Fruit fly (Drosophila melanogaster) whole organism, embryonic: Measurements from ENCODE around the gene Cdc14.
A peak's percentile ranks its signal among the peaks of the same experiment; 100 is the strongest.

Experiments
- Awh ChIP-seq: fragments of 200-800 bp; sonication (Bioruptor generic); IDR thresholded peaks from 2 replicates; pipeline ENCODE4, ENCODE4 v1.3.6; 2022; ENCODE audit warnings: missing biosample characterization, missing genetic modification characterization
- B-H1 ChIP-seq: fragments of 200-800 bp; sonication (Bioruptor generic); IDR thresholded peaks from 3 replicates; pipeline ENCODE4 v1.3.6; 2022; ENCODE audit warnings: missing biosample characterization, missing genetic modification characterization
- CG10979 ChIP-seq: fragments of 200-800 bp; sonication (Bioruptor generic); optimal IDR thresholded peaks from 2 replicates; lab custom pipeline; 2018; ENCODE audit warnings: missing biosample characterization, mild to moderate bottlenecking, missing genetic modification characterization, moderate library complexity
- CG12659 ChIP-seq: fragments of 200-800 bp; sonication (Bioruptor generic); optimal IDR thresholded peaks from 3 replicates; lab custom pipeline; 2017; ENCODE audit warnings: mild to moderate bottlenecking, missing biosample characterization, missing genetic modification reagents, missing genetic modification characterization
- CG15514 ChIP-seq: fragments of 200-800 bp; sonication (Bioruptor generic); optimal IDR thresholded peaks from 3 replicates; lab custom pipeline; 2017; ENCODE audit warnings: missing biosample characterization, missing genetic modification characterization, mild to moderate bottlenecking, moderate library complexity, missing genetic modification reagents
- CG17385 ChIP-seq: fragments of 200-800 bp; sonication (Bioruptor generic); optimal IDR thresholded peaks from 3 replicates; lab custom pipeline; 2018; ENCODE audit warnings: missing biosample characterization, mild to moderate bottlenecking, missing genetic modification characterization
- CG2120 ChIP-seq: fragments of 200-800 bp; sonication (Bioruptor generic); optimal IDR thresholded peaks from 3 replicates; lab custom pipeline; 2016; ENCODE audit warnings: missing biosample characterization, missing genetic modification characterization
- CG2875 ChIP-seq: fragments of 200-800 bp; sonication (Bioruptor generic); optimal IDR thresholded peaks from 2 replicates; lab custom pipeline; 2017; ENCODE audit warnings: missing biosample characterization, mild to moderate bottlenecking, missing genetic modification characterization, missing genetic modification reagents
- CG3281 ChIP-seq: fragments of 200-800 bp; sonication (Bioruptor generic); optimal IDR thresholded peaks from 3 replicates; lab custom pipeline; 2017; ENCODE audit warnings: missing biosample characterization, mild to moderate bottlenecking, missing genetic modification characterization
- CG33213 ChIP-seq: fragments of 200-800 bp; sonication (Bioruptor generic); optimal IDR thresholded peaks from 3 replicates; lab custom pipeline; 2016; ENCODE audit warnings: missing biosample characterization, missing genetic modification characterization
- CG34376 ChIP-seq: fragments of 200-800 bp; sonication (Bioruptor generic); optimal IDR thresholded peaks from 2 replicates; lab custom pipeline; 2018; ENCODE audit warnings: missing biosample characterization, mild to moderate bottlenecking, missing genetic modification characterization
- CG4820 ChIP-seq: fragments of 200-800 bp; sonication (Bioruptor generic); optimal IDR thresholded peaks from 3 replicates; lab custom pipeline; 2016; ENCODE audit warnings: missing biosample characterization, missing genetic modification characterization
- CG5180 ChIP-seq: fragments of 200-800 bp; sonication (Bioruptor generic); optimal IDR thresholded peaks from 3 replicates; lab custom pipeline; 2017; ENCODE audit warnings: missing biosample characterization, missing genetic modification characterization, mild to moderate bottlenecking, moderate library complexity, missing genetic modification reagents
- CG8944 ChIP-seq: fragments of 200-800 bp; sonication (Bioruptor generic); optimal IDR thresholded peaks from 3 replicates; lab custom pipeline; 2016; ENCODE audit warnings: missing biosample characterization, missing genetic modification characterization
- CG9609 ChIP-seq: fragments of 200-800 bp; sonication (Bioruptor generic); optimal IDR thresholded peaks from 3 replicates; lab custom pipeline; 2016; ENCODE audit warnings: missing biosample characterization, missing genetic modification characterization
- CG9817 ChIP-seq: fragments of 200-800 bp; sonication (Bioruptor generic); optimal IDR thresholded peaks from 2 replicates; lab custom pipeline; 2018; ENCODE audit warnings: missing biosample characterization, mild to moderate bottlenecking, missing genetic modification characterization, moderate library complexity
- CTCF ChIP-seq: fragments of 200-800 bp; sonication (Bioruptor generic); optimal IDR thresholded peaks from 2 replicates; lab custom pipeline; 2017; ENCODE audit warnings: missing biosample characterization, mild to moderate bottlenecking, missing genetic modification characterization, moderate library complexity
- Camta ChIP-seq: fragments of 200-800 bp; sonication (Bioruptor generic); optimal IDR thresholded peaks from 2 replicates; lab custom pipeline; 2016; ENCODE audit warnings: missing biosample characterization, missing genetic modification characterization
- Dek ChIP-seq: fragments of 200-800 bp; sonication (Bioruptor generic); optimal IDR thresholded peaks from 3 replicates; lab custom pipeline; 2019; ENCODE audit warnings: missing biosample characterization, mild to moderate bottlenecking, missing genetic modification characterization, moderate library complexity
- Dfd ChIP-seq, 2 experiments: fragments of >200 bp; optimal IDR thresholded peaks; 2 replicates each; lab custom pipeline; 2017; ENCODE audit warnings: missing biosample characterization in 2 of 2, missing genetic modification characterization in 2 of 2
- Fer3 ChIP-seq: fragments of 200-800 bp; sonication (Bioruptor generic); optimal IDR thresholded peaks from 2 replicates; lab custom pipeline; 2018; ENCODE audit warnings: missing biosample characterization, mild to moderate bottlenecking, missing genetic modification characterization, moderate library complexity
- HLH4C ChIP-seq: fragments of 200-800 bp; sonication (Bioruptor generic); IDR thresholded peaks from 3 replicates; pipeline ENCODE4 v1.3.6; 2022; ENCODE audit warnings: missing biosample characterization, missing genetic modification characterization; ENCODE audit not compliant: partially characterized antibody
- Hand ChIP-seq: fragments of 200-800 bp; sonication (Bioruptor generic); optimal IDR thresholded peaks from 2 replicates; lab custom pipeline; 2017; ENCODE audit warnings: mild to moderate bottlenecking, missing biosample characterization, missing genetic modification reagents, missing genetic modification characterization
- Lhr ChIP-seq: fragments of 200-800 bp; sonication (Bioruptor generic); optimal IDR thresholded peaks from 3 replicates; lab custom pipeline; 2017; ENCODE audit warnings: mild to moderate bottlenecking, missing biosample characterization, missing genetic modification reagents, missing genetic modification characterization
- Lim3 ChIP-seq: fragments of 200-800 bp; sonication (Bioruptor generic); IDR thresholded peaks from 2 replicates; pipeline ENCODE4 v1.3.6; 2022; ENCODE audit warnings: missing biosample characterization, missing genetic modification characterization
- Meics ChIP-seq: fragments of 200-800 bp; sonication (Bioruptor generic); optimal IDR thresholded peaks from 2 replicates; lab custom pipeline; 2017; ENCODE audit warnings: missing biosample characterization, mild to moderate bottlenecking, missing genetic modification characterization
- Optix ChIP-seq: fragments of 200-800 bp; sonication (Bioruptor generic); IDR thresholded peaks from 3 replicates; pipeline ENCODE4 v1.3.6; 2022; ENCODE audit warnings: missing biosample characterization, missing genetic modification characterization
- Rfx ChIP-seq: fragments of 200-800 bp; sonication (Bioruptor generic); IDR thresholded peaks from 2 replicates; pipeline ENCODE4 v1.3.6; 2022; ENCODE audit warnings: missing biosample characterization, missing genetic modification characterization
- Sox102F ChIP-seq: fragments of 200-800 bp; sonication (Bioruptor generic); optimal IDR thresholded peaks from 2 replicates; lab custom pipeline; 2018; ENCODE audit warnings: missing biosample characterization, mild to moderate bottlenecking, missing genetic modification characterization, moderate library complexity
- ab ChIP-seq: fragments of 200-800 bp; sonication (Bioruptor generic); optimal IDR thresholded peaks from 2 replicates; lab custom pipeline; 2016; ENCODE audit warnings: missing biosample characterization, missing genetic modification characterization
- ase ChIP-seq: fragments of 200-800 bp; sonication (Bioruptor generic); IDR thresholded peaks from 3 replicates; pipeline ENCODE4 v1.3.6; 2022; ENCODE audit warnings: missing biosample characterization, missing genetic modification characterization
- fd64A ChIP-seq: fragments of 200-800 bp; sonication (Bioruptor generic); optimal IDR thresholded peaks from 3 replicates; lab custom pipeline; 2018; ENCODE audit warnings: missing biosample characterization, mild to moderate bottlenecking, missing genetic modification characterization
- fu2 ChIP-seq: fragments of 200-800 bp; sonication (Bioruptor generic); optimal IDR thresholded peaks from 2 replicates; lab custom pipeline; 2016; ENCODE audit warnings: missing biosample characterization, missing genetic modification characterization
- gcm ChIP-seq: fragments of 200-800 bp; sonication (Bioruptor generic); optimal IDR thresholded peaks from 2 replicates; lab custom pipeline; 2019; ENCODE audit warnings: missing biosample characterization, mild to moderate bottlenecking, missing genetic modification characterization, moderate library complexity
- grau ChIP-seq: fragments of 200-800 bp; optimal IDR thresholded peaks from 3 replicates; lab custom pipeline; 2019; ENCODE audit warnings: missing biosample characterization, mild to moderate bottlenecking, missing genetic modification characterization, moderate library complexity
- gsb-n ChIP-seq: fragments of 200-800 bp; sonication (Bioruptor generic); optimal IDR thresholded peaks from 3 replicates; lab custom pipeline; 2018; ENCODE audit warnings: missing biosample characterization, mild to moderate bottlenecking, missing genetic modification characterization
- h ChIP-seq: fragments of >200 bp; optimal IDR thresholded peaks from 2 replicates; lab custom pipeline; 2017
- her ChIP-seq: fragments of 200-800 bp; sonication (Bioruptor generic); optimal IDR thresholded peaks from 2 replicates; lab custom pipeline; 2016; ENCODE audit warnings: missing biosample characterization, missing genetic modification characterization
- lbe ChIP-seq: fragments of 200-800 bp; sonication (Bioruptor generic); optimal IDR thresholded peaks from 2 replicates; lab custom pipeline; 2016; ENCODE audit warnings: missing biosample characterization, mild to moderate bottlenecking, missing genetic modification characterization
- mam ChIP-seq: fragments of 200-800 bp; sonication (Bioruptor generic); optimal IDR thresholded peaks from 3 replicates; lab custom pipeline; 2016; ENCODE audit warnings: missing biosample characterization, missing genetic modification characterization
- pfk ChIP-seq: fragments of 200-800 bp; sonication (Bioruptor generic); optimal IDR thresholded peaks from 2 replicates; lab custom pipeline; 2018; ENCODE audit warnings: missing biosample characterization, mild to moderate bottlenecking, missing genetic modification characterization, moderate library complexity
- prd ChIP-seq, 3 experiments: fragments of >200 bp in 2 of 3; fragments of 200-800 bp in 1 of 3; sonication (Bioruptor generic) in 1 of 3; optimal IDR thresholded peaks in 2 of 3; IDR thresholded peaks in 1 of 3; 2 replicates in 2 of 3; 3 replicates in 1 of 3; pipeline versions ENCODE4 v1.3.6 to Lab custom; 2017 to 2022; ENCODE audit warnings: missing biosample characterization in 1 of 3, missing genetic modification characterization in 1 of 3
- pros ChIP-seq: fragments of 200-800 bp; sonication (Bioruptor generic); optimal IDR thresholded peaks from 3 replicates; lab custom pipeline; 2019; ENCODE audit warnings: missing biosample characterization, mild to moderate bottlenecking, missing genetic modification characterization, moderate library complexity
- row ChIP-seq: fragments of 200-800 bp; sonication (Bioruptor generic); IDR thresholded peaks from 3 replicates; pipeline ENCODE4 v1.3.6; 2022; ENCODE audit warnings: missing biosample characterization, missing genetic modification characterization
- stwl ChIP-seq: fragments of 200-800 bp; sonication (Bioruptor generic); optimal IDR thresholded peaks from 3 replicates; lab custom pipeline; 2018; ENCODE audit warnings: missing biosample characterization, mild to moderate bottlenecking, missing genetic modification characterization, moderate library complexity
- tap ChIP-seq: fragments of 200-800 bp; optimal IDR thresholded peaks from 3 replicates; lab custom pipeline; 2019; ENCODE audit warnings: missing biosample characterization, mild to moderate bottlenecking, missing genetic modification characterization, moderate library complexity
- unpg ChIP-seq: fragments of 200-800 bp; sonication (Bioruptor generic); optimal IDR thresholded peaks from 3 replicates; lab custom pipeline; 2018; ENCODE audit warnings: missing biosample characterization, mild to moderate bottlenecking, missing genetic modification characterization, moderate library complexity
- vnd ChIP-seq: fragments of 200-800 bp; sonication (Bioruptor generic); IDR thresholded peaks from 3 replicates; pipeline ENCODE4 v1.3.6; 2022; ENCODE audit warnings: missing biosample characterization, missing genetic modification characterization; ENCODE audit not compliant: partially characterized antibody
- yki ChIP-seq: fragments of >200 bp; optimal IDR thresholded peaks from 3 replicates; lab custom pipeline; 2018

Gene Cdc14

DNA sequence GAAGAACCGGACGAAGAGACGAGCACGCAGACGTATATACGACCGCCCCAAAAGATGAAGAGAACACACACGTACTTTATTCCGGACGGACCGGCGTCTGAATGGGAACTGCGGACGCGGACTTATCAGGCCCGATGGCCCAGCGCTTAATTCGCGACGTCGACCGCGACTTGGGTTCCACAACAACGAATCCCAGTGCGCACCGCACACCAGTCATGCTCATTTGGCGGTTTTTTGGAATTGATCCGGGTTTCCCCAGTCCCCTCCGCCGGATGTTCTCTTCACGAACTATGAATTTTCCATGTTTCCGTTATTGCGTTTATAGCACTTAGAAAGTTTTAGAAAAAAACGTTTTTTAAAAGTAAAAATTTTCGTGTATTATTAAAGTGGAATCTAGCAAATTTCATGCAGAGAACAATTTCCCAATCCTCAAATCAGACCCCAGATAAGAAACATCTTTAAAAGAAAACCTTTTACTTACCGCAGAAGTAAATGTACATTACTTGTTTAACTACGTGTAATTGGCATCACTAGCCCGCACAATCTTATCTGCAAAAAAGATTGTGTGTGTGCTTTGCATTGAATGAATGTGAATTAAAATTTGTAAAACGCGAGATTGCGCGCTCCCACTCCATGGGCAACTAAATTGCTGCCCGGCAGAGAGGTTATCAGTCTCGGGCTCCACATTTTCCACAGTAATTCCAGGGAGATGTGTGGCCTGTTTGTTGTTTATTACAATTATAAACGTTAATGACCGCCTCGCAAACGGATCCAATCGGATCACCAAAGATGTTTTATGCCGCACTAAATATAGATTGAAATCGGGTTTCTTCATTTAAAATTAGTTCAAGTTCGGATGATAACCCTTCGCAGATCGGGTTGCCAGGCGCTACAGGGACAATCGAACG lies 19.8 kb downstream of the Cdc14 start, which contains the start of gene CG7149 (continued):
- TF ChIP-seq gcm (GFP tag; lab: Kevin White, UChicago) (no peak), B-H1 (GFP tag; lab: Robert Waterston, UW) (no peak), HLH4C (GFP tag; lab: Robert Waterston, UW) (0 out of 3 replicates have a peak, but pooled peaks have one; percentile 7), fu2 (GFP tag; lab: Kevin White, UChicago) (no peak), mam (GFP tag; lab: Kevin White, UChicago) (no peak), gsb-n (tag; lab: Kevin White, UChicago) (no peak), CG10979 (tag; lab: Kevin White, UChicago) (no peak), CG34376 (GFP tag; lab: Kevin White, UChicago) (peak; percentile 95), CG9609 (no peak), CG4820 (GFP tag; lab: Kevin White, UChicago) (no peak), Awh (GFP tag; lab: Robert Waterston, UW) (0 out of 2 replicates have a peak, but pooled peaks have one; percentile 4), her (GFP tag; lab: Kevin White, UChicago) (no peak), ase (GFP tag; lab: Robert Waterston, UW) (no peak), Hand (peak; percentile 40), Optix (GFP tag; lab: Robert Waterston, UW) (no peak), unpg (GFP tag; lab: Kevin White, UChicago) (no peak), Lim3 (GFP tag; lab: Robert Waterston, UW) (no peak), CG3281 (GFP tag; lab: Kevin White, UChicago) (no peak), stwl (tag; lab: Kevin White, UChicago) (no peak), CG17385 (GFP tag; lab: Kevin White, UChicago) (peak; percentile 83), h (lab: Kevin White, UChicago) (no peak), pfk (GFP tag; lab: Kevin White, UChicago) (no peak), row (GFP tag; lab: Robert Waterston, UW) (peak; percentile 84), Rfx (0 out of 2 replicates have a peak, but pooled peaks have one; percentile 15), CG33213 (GFP tag; lab: Kevin White, UChicago) (no peak), Fer3 (tag; lab: Kevin White, UChicago) (no peak), CG8944 (GFP tag; lab: Kevin White, UChicago) (no peak), fd64A (no peak), CG9817 (tag; lab: Kevin White, UChicago) (peak; percentile 10), vnd (GFP tag; lab: Robert Waterston, UW) (no peak), CTCF (GFP tag; lab: Kevin White, UChicago) (no peak), prd (optimal IDR thresholded peaks at IDR 0.05; lab: Kevin White, UChicago) (no peak), prd (GFP tag; IDR thresholded peaks at IDR 0.05; lab: Robert Waterston, UW) (no peak), Camta (no peak), grau (tag; lab: Kevin White, UChicago) (peak; percentile 13), lbe (GFP tag; lab: Kevin White, UChicago) (no peak), Dek (peak; percentile 4), CG12659 (GFP tag; lab: Kevin White, UChicago) (peak; percentile 18), ab (GFP tag; lab: Kevin White, UChicago) (no peak), yki (lab: Kevin White, UChicago) (no peak), tap (tag; lab: Kevin White, UChicago) (no peak), Dfd (GFP tag; optimal IDR thresholded peaks at IDR 0.05; lab: Kevin White, UChicago) (no peak), CG15514 (GFP tag; lab: Kevin White, UChicago) (peak; percentile 28), CG2875 (no peak), CG2120 (GFP tag; lab: Kevin White, UChicago) (peak; percentile 53), Meics (GFP tag; lab: Kevin White, UChicago) (peak; percentile 33), pros (GFP tag; lab: Kevin White, UChicago) (no peak), Sox102F (GFP tag; lab: Kevin White, UChicago) (peak; percentile 7), CG5180 (GFP tag; lab: Kevin White, UChicago) (no peak), Lhr (no peak)
